Fruit fly (Drosophila melanogaster): ENCODE data around the gene CG4229.
"Not testable (repeated sequence)": the region's sequence is repeated elsewhere in the genome, so short reads cannot be mapped to it uniquely, and the experiment has no call there.

DNA sequence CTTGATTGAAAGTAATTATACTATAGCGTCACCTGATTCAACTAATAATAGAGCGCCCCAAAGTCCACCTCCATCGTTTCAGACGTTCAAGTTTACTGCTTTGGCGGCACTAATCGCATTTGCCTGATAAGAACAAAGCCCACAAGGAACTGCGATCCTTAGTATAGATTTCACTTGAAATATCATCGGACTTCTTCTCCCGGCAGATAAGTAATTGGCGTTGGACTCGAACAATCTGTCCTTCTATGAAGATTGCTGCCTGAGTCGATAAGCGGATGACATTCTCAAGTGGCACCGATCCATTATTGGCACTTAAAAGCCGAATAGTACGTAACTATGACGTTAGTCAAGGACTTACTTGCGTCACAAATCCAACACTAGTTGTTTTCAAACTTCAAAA is 16.6 kb downstream of the CG4229 start, which contains the start of gene Mipp1:
- TF ChIP-seq Myc, psq, Sin3A, h (optimal IDR thresholded peaks at IDR 0.05): not testable (repeated sequence)
